Fruit fly (Drosophila melanogaster): ENCODE data around the gene CG15576.

- no peak for TF ChIP-seq sv (GFP tag; optimal IDR thresholded peaks at IDR 0.05)
- TF ChIP-seq Dfd (GFP tag; optimal IDR thresholded peaks at IDR 0.05) = no peak
- TF ChIP-seq ey (GFP tag; optimal IDR thresholded peaks at IDR 0.05) = no peak
Measured at dm6 chrX:4202235-4202794, 50.3 kb downstream of the CG15576 start.

Measured in whole organism, wandering third instar larva.